Fruit fly (Drosophila melanogaster): ENCODE measurements around the gene CG1812.

Gene CG1812

dm6 chrX:20488701-20489122 is 22.6 kb upstream of the CG1812 start (continued):
- TF ChIP-seq esg (GFP tag; conservative IDR thresholded peaks at IDR 0.05) = 0 out of 2 replicates have a peak, but pooled peaks have one; percentile 6
- TF ChIP-seq Atf6 (GFP tag; IDR thresholded peaks at IDR 0.05) = peak; percentile 44
- no peak for TF ChIP-seq ci (GFP tag; IDR thresholded peaks at IDR 0.05)
- TF ChIP-seq Usf (GFP tag; optimal IDR thresholded peaks at IDR 0.05) = peak; percentile 56
- no peak for TF ChIP-seq mirr (GFP tag; optimal IDR thresholded peaks at IDR 0.05)
- TF ChIP-seq zf30C (GFP tag; optimal IDR thresholded peaks at IDR 0.05) = no peak
- TF ChIP-seq CG13894 (tag; optimal IDR thresholded peaks at IDR 0.05) = no peak
- TF ChIP-seq CG32772 (GFP tag; IDR thresholded peaks at IDR 0.05) = peak; percentile 44; the same call in 1 of the 2 replicates
- TF ChIP-seq ab (GFP tag; optimal IDR thresholded peaks at IDR 0.05) = no peak
- TF ChIP-seq so (GFP tag; IDR thresholded peaks at IDR 0.05) = peak; percentile 54; the same call in 1 of the 3 replicates
- peak; percentile 61 for TF ChIP-seq CG1529 (GFP tag; optimal IDR thresholded peaks at IDR 0.05)
- peak; percentile 21 for TF ChIP-seq Deaf1 (tag; optimal IDR thresholded peaks at IDR 0.05)
- TF ChIP-seq scrt (GFP tag; optimal IDR thresholded peaks at IDR 0.05) = peak; percentile 18
- TF ChIP-seq Scr (GFP tag; IDR thresholded peaks at IDR 0.05; ENCODE audit: partially characterized antibody) = no peak
- peak; percentile 69 for TF ChIP-seq CG4424 (GFP tag; optimal IDR thresholded peaks at IDR 0.05)
- TF ChIP-seq Lhr (GFP tag; optimal IDR thresholded peaks at IDR 0.05) = peak; percentile 17
- peak; percentile 75 for TF ChIP-seq Oli (tag; optimal IDR thresholded peaks at IDR 0.05)
- no peak for TF ChIP-seq br (optimal IDR thresholded peaks at IDR 0.05)
- peak; percentile 26 for TF ChIP-seq Nf-YC (tag; optimal IDR thresholded peaks at IDR 0.05)
- peak; percentile 58 for TF ChIP-seq CG6689 (GFP tag; IDR thresholded peaks at IDR 0.05)
- no peak for TF ChIP-seq usp (GFP tag; optimal IDR thresholded peaks at IDR 0.05)
- TF ChIP-seq jigr1 (GFP tag; IDR thresholded peaks at IDR 0.05) = no peak
- no peak for TF ChIP-seq gce (GFP tag; IDR thresholded peaks at IDR 0.05)
- peak; percentile 15 for TF ChIP-seq twi (tag; optimal IDR thresholded peaks at IDR 0.05)
- TF ChIP-seq YL-1 (GFP tag; optimal IDR thresholded peaks at IDR 0.05) = no peak
- no peak for TF ChIP-seq CG10462 (GFP tag; optimal IDR thresholded peaks at IDR 0.05)
- TF ChIP-seq dpn (GFP tag; optimal IDR thresholded peaks at IDR 0.05) = peak; percentile 14 to 64
- TF ChIP-seq CG11247 (GFP tag; IDR thresholded peaks at IDR 0.05) = no peak
- TF ChIP-seq Mrtf (GFP tag; IDR thresholded peaks at IDR 0.05) = no peak
- TF ChIP-seq CG14441 (GFP tag; IDR thresholded peaks at IDR 0.05) = no peak
- peak; percentile 56 for TF ChIP-seq tin (GFP tag; optimal IDR thresholded peaks at IDR 0.05)
- TF ChIP-seq ase (GFP tag; IDR thresholded peaks at IDR 0.05) = no peak
- TF ChIP-seq CG2889 (GFP tag; IDR thresholded peaks at IDR 0.05) = no peak
- TF ChIP-seq CG8478 (optimal IDR thresholded peaks at IDR 0.05) = no peak
- TF ChIP-seq CG12104 (GFP tag; optimal IDR thresholded peaks at IDR 0.05) = peak; percentile 62
- TF ChIP-seq knrl (GFP tag; IDR thresholded peaks at IDR 0.05; ENCODE audit: partially characterized antibody) = no peak
- TF ChIP-seq Spps (tag; optimal IDR thresholded peaks at IDR 0.05) = peak; percentile 40
- no peak for TF ChIP-seq CG4707 (GFP tag; optimal IDR thresholded peaks at IDR 0.05)
- TF ChIP-seq stwl (tag; optimal IDR thresholded peaks at IDR 0.05) = no peak
- no peak for TF ChIP-seq CG6272 (GFP tag; IDR thresholded peaks at IDR 0.05)
- TF ChIP-seq CG4730 (GFP tag; IDR thresholded peaks at IDR 0.05) = no peak
- peak; percentile 35; the same call in 1 of the 2 replicates for TF ChIP-seq Xrp1 (GFP tag; IDR thresholded peaks at IDR 0.05)
- TF ChIP-seq jing (GFP tag; optimal IDR thresholded peaks at IDR 0.05) = peak; percentile 21
- TF ChIP-seq CoRest (tag; optimal IDR thresholded peaks at IDR 0.05) = peak; percentile 70
- no peak for TF ChIP-seq eyg (GFP tag; optimal IDR thresholded peaks at IDR 0.05)
- TF ChIP-seq D19B (GFP tag; optimal IDR thresholded peaks at IDR 0.05) = no peak
- TF ChIP-seq CG13624 (GFP tag; optimal IDR thresholded peaks at IDR 0.05) = peak; percentile 34
- peak; percentile 36 for TF ChIP-seq CG2120 (GFP tag; optimal IDR thresholded peaks at IDR 0.05)
- TF ChIP-seq ara (GFP tag; IDR thresholded peaks at IDR 0.05) = no peak
- TF ChIP-seq unc-4 (GFP tag; IDR thresholded peaks at IDR 0.05; ENCODE audit: partially characterized antibody) = no peak
- TF ChIP-seq CG15601 (tag; optimal IDR thresholded peaks at IDR 0.05) = peak; percentile 60
- TF ChIP-seq Dad (GFP tag; optimal IDR thresholded peaks at IDR 0.05) = no peak
- peak; percentile 24 for TF ChIP-seq btn (GFP tag; optimal IDR thresholded peaks at IDR 0.05)
